Fruit fly (Drosophila melanogaster) whole organism, prepupa: ENCODE data around the gene Mnr.

Experiments used
- Blimp-1 ChIP-seq: fragments of 200-800 bp; sonication (Bioruptor generic); optimal IDR thresholded peaks from 3 replicates; lab custom pipeline; 2017; ENCODE audit warnings: missing biosample characterization, missing genetic modification characterization, mild to moderate bottlenecking, moderate library complexity, missing genetic modification reagents
- CG11762 ChIP-seq: fragments of 200-800 bp; sonication (Bioruptor generic); optimal IDR thresholded peaks from 3 replicates; lab custom pipeline; 2016; ENCODE audit warnings: missing biosample characterization, missing genetic modification characterization; ENCODE audit not compliant: insufficient read depth
- CG15336 ChIP-seq: fragments of 200-800 bp; sonication (Bioruptor generic); IDR thresholded peaks from 2 replicates; pipeline ENCODE4 v1.3.6; 2022; ENCODE audit warnings: missing biosample characterization, missing genetic modification characterization
- CG1621 ChIP-seq: fragments of 200-800 bp; sonication (Bioruptor generic); optimal IDR thresholded peaks from 3 replicates; lab custom pipeline; 2018; ENCODE audit warnings: missing biosample characterization, mild to moderate bottlenecking, missing genetic modification characterization
- CG3032 ChIP-seq: fragments of 200-800 bp; optimal IDR thresholded peaks from 2 replicates; lab custom pipeline; 2019; ENCODE audit warnings: missing biosample characterization, mild to moderate bottlenecking, missing genetic modification characterization, moderate library complexity
- CG31627 ChIP-seq: fragments of 200-800 bp; sonication (Bioruptor generic); optimal IDR thresholded peaks from 3 replicates; lab custom pipeline; 2016; ENCODE audit warnings: missing biosample characterization, missing genetic modification characterization
- CG32006 ChIP-seq: fragments of 200-800 bp; sonication (Bioruptor generic); optimal IDR thresholded peaks from 3 replicates; lab custom pipeline; 2017; ENCODE audit warnings: missing biosample characterization, mild to moderate bottlenecking, missing genetic modification characterization
- CG4318 ChIP-seq: fragments of 200-800 bp; sonication (Bioruptor generic); optimal IDR thresholded peaks from 3 replicates; lab custom pipeline; 2017; ENCODE audit warnings: missing biosample characterization, mild to moderate bottlenecking, missing genetic modification characterization
- CG6163 ChIP-seq: fragments of 200-800 bp; sonication (Bioruptor generic); IDR thresholded peaks from 3 replicates; pipeline ENCODE4 v1.3.6; 2022; ENCODE audit warnings: missing biosample characterization, missing genetic modification characterization
- CG6808 ChIP-seq: fragments of 200-800 bp; sonication (Bioruptor generic); optimal IDR thresholded peaks from 3 replicates; lab custom pipeline; 2017; ENCODE audit warnings: missing biosample characterization, missing genetic modification characterization, mild to moderate bottlenecking, moderate library complexity, missing genetic modification reagents
- CG6854 ChIP-seq: fragments of 200-800 bp; sonication (Bioruptor generic); optimal IDR thresholded peaks from 2 replicates; lab custom pipeline; 2017; ENCODE audit warnings: missing biosample characterization, mild to moderate bottlenecking, missing genetic modification characterization
- CG8119 ChIP-seq: fragments of 200-800 bp; sonication (Bioruptor generic); IDR thresholded peaks from 3 replicates; pipeline ENCODE4 v1.3.6; 2022; ENCODE audit warnings: missing biosample characterization, missing genetic modification characterization
- CG8319 ChIP-seq: fragments of 200-800 bp; sonication (Bioruptor generic); optimal IDR thresholded peaks from 3 replicates; lab custom pipeline; 2016; ENCODE audit warnings: missing biosample characterization, missing genetic modification characterization
- Eip75B ChIP-seq: fragments of 200-800 bp; sonication (Bioruptor generic); optimal IDR thresholded peaks from 3 replicates; lab custom pipeline; 2016; ENCODE audit warnings: missing biosample characterization, missing genetic modification characterization
- Eip78C ChIP-seq: fragments of 200-800 bp; sonication (Bioruptor generic); peaks from one replicate; lab custom pipeline; 2016; ENCODE audit warnings: missing biosample characterization, missing genetic modification characterization
- Eip93F ChIP-seq: fragments of 200-800 bp; sonication (Bioruptor generic); optimal IDR thresholded peaks from 2 replicates; lab custom pipeline; 2016; ENCODE audit warnings: missing biosample characterization, mild to moderate bottlenecking, missing genetic modification characterization
- Ets21C ChIP-seq: fragments of 200-800 bp; sonication (Bioruptor generic); optimal IDR thresholded peaks from 3 replicates; lab custom pipeline; 2016; ENCODE audit warnings: missing biosample characterization, missing genetic modification characterization
- Hr38 ChIP-seq: sonication (Bioruptor generic); optimal IDR thresholded peaks from 2 replicates; lab custom pipeline; 2016; ENCODE audit warnings: missing biosample characterization, missing genetic modification characterization
- Hr39 ChIP-seq: fragments of 200-800 bp; sonication (Bioruptor generic); optimal IDR thresholded peaks from 2 replicates; lab custom pipeline; 2016; ENCODE audit warnings: missing biosample characterization, missing genetic modification characterization
- Hr4 ChIP-seq: fragments of 200-800 bp; sonication (Bioruptor generic); optimal IDR thresholded peaks from 3 replicates; lab custom pipeline; 2016; ENCODE audit warnings: missing biosample characterization, missing genetic modification characterization
- Lpt ChIP-seq: fragments of 200-800 bp; sonication (Bioruptor generic); optimal IDR thresholded peaks from 3 replicates; lab custom pipeline; 2016; ENCODE audit warnings: missing biosample characterization, missing genetic modification characterization
- Met ChIP-seq: fragments of 200-800 bp; sonication (Bioruptor generic); optimal IDR thresholded peaks from 3 replicates; lab custom pipeline; 2016; ENCODE audit warnings: missing biosample characterization, missing genetic modification characterization
- OdsH ChIP-seq: fragments of 200-800 bp; sonication (Bioruptor generic); optimal IDR thresholded peaks from 3 replicates; lab custom pipeline; 2016; ENCODE audit warnings: missing biosample characterization, missing genetic modification characterization
- Smox ChIP-seq: fragments of 200-800 bp; sonication (Bioruptor generic); optimal IDR thresholded peaks from 3 replicates; lab custom pipeline; 2016; ENCODE audit warnings: missing biosample characterization, missing genetic modification characterization
- Sox14 ChIP-seq: fragments of 200-800 bp; sonication (Bioruptor generic); optimal IDR thresholded peaks from 3 replicates; lab custom pipeline; 2016; ENCODE audit warnings: missing biosample characterization, missing genetic modification characterization
- Sox15 ChIP-seq: fragments of 200-800 bp; sonication (Bioruptor generic); optimal IDR thresholded peaks from 3 replicates; lab custom pipeline; 2016; ENCODE audit warnings: missing biosample characterization, missing genetic modification characterization
- achi ChIP-seq: fragments of 200-800 bp; sonication (Bioruptor generic); optimal IDR thresholded peaks from 3 replicates; lab custom pipeline; 2016; ENCODE audit warnings: missing biosample characterization, missing genetic modification characterization
- cyc ChIP-seq: fragments of 200-800 bp; sonication (Bioruptor generic); optimal IDR thresholded peaks from 3 replicates; lab custom pipeline; 2016; ENCODE audit warnings: missing biosample characterization, missing genetic modification characterization
- dsx ChIP-seq: fragments of 200-800 bp; optimal IDR thresholded peaks from 3 replicates; lab custom pipeline; 2019; ENCODE audit warnings: missing biosample characterization, mild to moderate bottlenecking, missing genetic modification characterization, moderate library complexity; ENCODE audit not compliant: poor library complexity, severe bottlenecking
- eg ChIP-seq: fragments of 200-800 bp; sonication (Bioruptor generic); IDR thresholded peaks from 3 replicates; pipeline ENCODE4 v1.3.6; 2022; ENCODE audit warnings: missing biosample characterization, missing genetic modification characterization
- esn ChIP-seq: fragments of 200-800 bp; sonication (Bioruptor generic); optimal IDR thresholded peaks from 2 replicates; lab custom pipeline; 2016; ENCODE audit warnings: missing biosample characterization, mild to moderate bottlenecking, missing genetic modification characterization, moderate library complexity
- fd85E ChIP-seq: fragments of 200-800 bp; sonication (Bioruptor generic); optimal IDR thresholded peaks from 3 replicates; lab custom pipeline; 2016; ENCODE audit warnings: missing biosample characterization, missing genetic modification characterization
- fkh ChIP-seq: fragments of 200-800 bp; sonication (Bioruptor generic); optimal IDR thresholded peaks from 3 replicates; lab custom pipeline; 2017; ENCODE audit warnings: missing biosample characterization, mild to moderate bottlenecking, missing genetic modification characterization, moderate library complexity
- lz ChIP-seq: fragments of 200-800 bp; sonication (Bioruptor generic); optimal IDR thresholded peaks from 3 replicates; lab custom pipeline; 2016; ENCODE audit warnings: missing biosample characterization, missing genetic modification characterization
- pdm3 ChIP-seq: fragments of 200-800 bp; sonication (Bioruptor generic); optimal IDR thresholded peaks from 3 replicates; lab custom pipeline; 2016; ENCODE audit warnings: missing biosample characterization, missing genetic modification characterization
- salr ChIP-seq, 2 experiments: fragments of 200-800 bp; sonication (Bioruptor generic); optimal IDR thresholded peaks; 3 replicates each; lab custom pipeline; 2016 to 2018; ENCODE audit warnings: missing biosample characterization in 2 of 2, missing genetic modification characterization in 2 of 2, mild to moderate bottlenecking in 1 of 2
- spab ChIP-seq: fragments of 200-800 bp; sonication (Bioruptor generic); optimal IDR thresholded peaks from 2 replicates; lab custom pipeline; 2017; ENCODE audit warnings: missing biosample characterization, mild to moderate bottlenecking, missing genetic modification characterization, missing genetic modification reagents
- svp ChIP-seq: fragments of 200-800 bp; sonication (Bioruptor generic); peaks from one replicate; lab custom pipeline; 2016; ENCODE audit warnings: missing biosample characterization, missing genetic modification characterization
- topi ChIP-seq: fragments of 200-800 bp; sonication (Bioruptor generic); optimal IDR thresholded peaks from 3 replicates; lab custom pipeline; 2016; ENCODE audit warnings: missing biosample characterization, missing genetic modification characterization
- vri ChIP-seq: fragments of 200-800 bp; sonication (Bioruptor generic); optimal IDR thresholded peaks from 3 replicates; lab custom pipeline; 2016; ENCODE audit warnings: missing biosample characterization, mild to moderate bottlenecking, missing genetic modification characterization

Gene Mnr

dm6 chrX:21319202-21319772 lies 38.3 kb upstream of the Mnr start, which contains the start of the genes SLIRP1 and anox (continued):
- peak; percentile 88 for TF ChIP-seq dsx (GFP tag; lab: Kevin White, UChicago)
- TF ChIP-seq achi (GFP tag; lab: Kevin White, UChicago): peak; percentile 82
- peak; percentile 75 for TF ChIP-seq Ets21C (GFP tag; lab: Kevin White, UChicago)
- TF ChIP-seq lz (GFP tag; lab: Kevin White, UChicago): peak; percentile 91
- peak; percentile 82 for TF ChIP-seq Hr39 (GFP tag; lab: Kevin White, UChicago)
- TF ChIP-seq cyc (GFP tag; lab: Kevin White, UChicago): peak; percentile 80
- TF ChIP-seq Eip93F (GFP tag; lab: Kevin White, UChicago): no peak
- TF ChIP-seq CG6163 (GFP tag; lab: Robert Waterston, UW): peak; percentile 64; the same call in 1 of the 3 replicates
- TF ChIP-seq fd85E (GFP tag; lab: Kevin White, UChicago): no peak

dm6 chrX:21317422-21317821 lies 36.5 kb upstream of the Mnr start, which contains the start of gene CG1801:
Gene CG1801, minus strand, starts transcription at chrX:21317522.
- TF ChIP-seq lz (GFP tag; lab: Kevin White, UChicago) (no peak), CG32006 (no peak), Blimp-1 (no peak), eg (GFP tag; lab: Robert Waterston, UW) (no peak), CG11762 (GFP tag; lab: Kevin White, UChicago) (no peak), fd85E (GFP tag; lab: Kevin White, UChicago) (no peak), cyc (GFP tag; lab: Kevin White, UChicago) (no peak), Lpt (GFP tag; lab: Kevin White, UChicago) (no peak), Met (no peak), svp (GFP tag; lab: Kevin White, UChicago) (no peak), fkh (no peak)

dm6 chrX:21315852-21316251 lies 34.9 kb upstream of the Mnr start, which contains the start of gene Rpt6:
Gene Rpt6, plus strand, starts transcription at chrX:21316052.
- TF ChIP-seq lz (GFP tag; lab: Kevin White, UChicago) (peak; percentile 2), Eip78C (peak; percentile 59), achi (GFP tag; lab: Kevin White, UChicago) (no peak), CG6854 (GFP tag; lab: Kevin White, UChicago) (peak; percentile 38), Sox14 (GFP tag; lab: Kevin White, UChicago) (peak; percentile 16), CG1621 (tag; lab: Kevin White, UChicago) (no peak), esn (GFP tag; lab: Kevin White, UChicago) (peak; percentile 13)
- TF ChIP-seq, all 60 proteins: peak for 5

- TF ChIP-seq CG15336 (GFP tag; lab: Robert Waterston, UW) (0 out of 2 replicates have a peak, but pooled peaks have one; percentile 17), Sox14 (GFP tag; lab: Kevin White, UChicago) (peak; percentile 39), spab (GFP tag; lab: Kevin White, UChicago) (no peak), CG6854 (GFP tag; lab: Kevin White, UChicago) (no peak), CG8319 (GFP tag; lab: Kevin White, UChicago) (no peak), Eip93F (GFP tag; lab: Kevin White, UChicago) (no peak), svp (GFP tag; lab: Kevin White, UChicago) (peak; percentile 56), Hr39 (GFP tag; lab: Kevin White, UChicago) (peak; percentile 7), vri (GFP tag; lab: Kevin White, UChicago) (peak; percentile 93), OdsH (GFP tag; lab: Kevin White, UChicago) (no peak), Lpt (GFP tag; lab: Kevin White, UChicago) (no peak), fd85E (GFP tag; lab: Kevin White, UChicago) (no peak), fkh (peak; percentile 55), CG4318 (no peak), dsx (GFP tag; lab: Kevin White, UChicago) (no peak), Sox15 (GFP tag; lab: Kevin White, UChicago) (no peak), CG11762 (GFP tag; lab: Kevin White, UChicago) (no peak), CG32006 (no peak), Smox (GFP tag; lab: Kevin White, UChicago) (no peak), CG3032 (tag; lab: Kevin White, UChicago) (no peak), pdm3 (GFP tag; lab: Kevin White, UChicago) (no peak), esn (GFP tag; lab: Kevin White, UChicago) (no peak), Hr38 (GFP tag; lab: Kevin White, UChicago) (no peak), CG6808 (GFP tag; lab: Kevin White, UChicago) (no peak), eg (GFP tag; lab: Robert Waterston, UW) (peak; percentile 50; the same call in 1 of the 3 replicates), Eip75B (GFP tag; lab: Kevin White, UChicago) (no peak), topi (GFP tag; lab: Kevin White, UChicago) (no peak), salr (GFP tag; optimal IDR thresholded peaks at IDR 0.05; lab: Kevin White, UChicago) (peak in 1 of 2 experiments; percentile 23), cyc (GFP tag; lab: Kevin White, UChicago) (no peak), Hr4 (GFP tag; lab: Kevin White, UChicago) (peak; percentile 6), CG31627 (GFP tag; lab: Kevin White, UChicago) (no peak), Eip78C (peak; percentile 43), CG8119 (GFP tag; lab: Robert Waterston, UW) (peak; percentile 60)
- TF ChIP-seq, all 60 proteins: peak for 11
Observed at dm6 chrX:21306485-21307142, 25.6 kb upstream of the Mnr start, which contains the start of gene Abca3. Gene Abca3, minus strand, starts transcription at chrX:21306665.
